Worm (Caenorhabditis elegans) whole organism, early embryonic: ENCODE data around the gene srw-137.

Experiments
- aly-1 ChIP-seq: sonication (generic microtip); optimal IDR thresholded peaks from 2 replicates; lab custom pipeline; 2016; ENCODE audit warnings: missing genetic modification characterization, missing compliant biosample characterization
- ama-1 ChIP-seq: fragments of 150-350 bp; optimal IDR thresholded peaks from 2 replicates; lab custom pipeline; 2014
- scrt-1 ChIP-seq: fragments of 200-800 bp; sonication (Bioruptor generic); IDR thresholded peaks from 2 replicates; pipeline ENCODE4 v1.3.6; 2022; ENCODE audit warnings: missing genetic modification characterization, missing compliant biosample characterization

- TF ChIP-seq scrt-1 (GFP tag; lab: Robert Waterston, UW): no peak
- TF ChIP-seq aly-1: no peak
- no peak for TF ChIP-seq ama-1
Measured at ce11 chrV:2960894-2961293, 17.1 kb upstream of the srw-137 start, which contains the start of gene srw-144.
